ENCODE assay signal across 2 fruit fly cellular contexts in the genomic region with DNA sequence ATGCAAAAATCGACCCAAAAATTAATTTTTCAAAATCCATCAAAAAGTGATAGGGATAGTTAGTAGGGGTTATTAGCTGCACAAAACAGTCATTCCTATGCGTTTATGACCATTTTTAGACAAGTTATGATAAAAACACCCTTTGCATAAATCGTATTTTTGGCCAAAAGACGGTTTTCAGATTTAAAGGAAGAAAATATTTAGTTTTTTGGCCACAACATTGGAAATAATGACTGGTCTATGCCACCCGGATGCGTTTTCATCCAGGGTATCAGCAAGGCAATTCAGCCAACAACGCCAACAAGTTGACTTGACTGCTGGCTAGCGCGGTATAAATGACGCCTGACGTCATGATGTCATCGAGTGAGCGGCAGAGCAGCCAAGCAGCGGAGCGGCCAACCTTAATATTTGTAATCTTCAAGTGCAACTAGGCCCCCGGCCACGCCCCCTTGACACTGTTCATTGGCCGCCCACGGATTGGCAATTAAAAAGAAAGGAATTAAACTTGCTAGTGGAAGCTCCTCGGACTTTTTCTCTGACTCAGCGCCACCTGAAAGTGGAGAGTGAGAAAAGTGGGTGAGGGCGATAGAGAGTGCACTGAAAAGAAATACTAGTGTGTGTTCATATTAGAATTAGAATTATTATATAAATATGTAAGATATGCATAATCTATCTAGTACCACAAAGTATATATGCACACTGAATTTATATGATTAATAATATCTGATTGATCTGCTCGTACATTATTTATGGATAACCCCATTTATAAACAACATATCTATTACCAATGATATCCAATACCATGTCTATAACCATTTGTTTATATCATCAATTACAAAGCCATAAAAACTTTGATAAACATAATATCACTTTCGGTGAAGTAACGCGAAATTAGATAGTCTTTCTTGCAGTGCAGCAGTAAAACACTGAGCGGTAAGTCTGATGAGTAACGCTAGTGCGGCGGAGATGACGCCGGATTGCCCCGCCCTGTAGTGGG.
A peak's percentile ranks its signal among the peaks of the same experiment; 100 is the strongest.
TF ChIP-seq lines count a peak whose summit lies in the region.

No protein-coding gene starts in this region.

TF ChIP-seq in whole organism, embryonic, 481 proteins besides CTCF, POLR2A, EP300 and RAD21 (continued from another document and continues in another):
- no peak for TF ChIP-seq CG4360 (GFP tag; IDR thresholded peaks at IDR 0.05; lab: Robert Waterston, UW)
- TF ChIP-seq ci (GFP tag; IDR thresholded peaks at IDR 0.05; lab: Robert Waterston, UW): no peak
- TF ChIP-seq ab (GFP tag; optimal IDR thresholded peaks at IDR 0.05; lab: Kevin White, UChicago): no peak
- TF ChIP-seq Doc3 (GFP tag; IDR thresholded peaks at IDR 0.05; lab: Robert Waterston, UW; ENCODE audit: partially characterized antibody): no peak
- peak; percentile 70 for TF ChIP-seq CG3847 (GFP tag; IDR thresholded peaks at IDR 0.05; lab: Robert Waterston, UW)
- TF ChIP-seq CG2202 (tag; optimal IDR thresholded peaks at IDR 0.05; lab: Kevin White, UChicago): peak; percentile 25
- TF ChIP-seq sob (GFP tag; IDR thresholded peaks at IDR 0.05; lab: Robert Waterston, UW): peak; percentile 70
- no peak for TF ChIP-seq fd102C (GFP tag; optimal IDR thresholded peaks at IDR 0.05; lab: Kevin White, UChicago)
- TF ChIP-seq gsb-n (tag; optimal IDR thresholded peaks at IDR 0.05; lab: Kevin White, UChicago): peak; percentile 64
- 0 out of 4 replicates have a peak, but pooled peaks have one; percentile 17 for TF ChIP-seq Gug (GFP tag; IDR thresholded peaks at IDR 0.05; lab: Robert Waterston, UW)
- TF ChIP-seq unc-4 (GFP tag; IDR thresholded peaks at IDR 0.05; lab: Robert Waterston, UW; ENCODE audit: partially characterized antibody): no peak
- TF ChIP-seq CG6654 (GFP tag; optimal IDR thresholded peaks at IDR 0.05; lab: Kevin White, UChicago): peak; percentile 57
- TF ChIP-seq usp (GFP tag; optimal IDR thresholded peaks at IDR 0.05; lab: Kevin White, UChicago): no peak
- no peak; the same call in 1 of the 2 replicates for TF ChIP-seq bbx (GFP tag; IDR thresholded peaks at IDR 0.05; lab: Robert Waterston, UW; ENCODE audit: partially characterized antibody)
- TF ChIP-seq CG5245 (GFP tag; optimal IDR thresholded peaks at IDR 0.05; lab: Kevin White, UChicago): peak; percentile 64
- TF ChIP-seq tx (GFP tag; optimal IDR thresholded peaks at IDR 0.05; lab: Kevin White, UChicago): peak; percentile 7
- TF ChIP-seq CG13287 (GFP tag; IDR thresholded peaks at IDR 0.05; lab: Robert Waterston, UW; ENCODE audit: partially characterized antibody): no peak
- TF ChIP-seq bowl (GFP tag; IDR thresholded peaks at IDR 0.05; lab: Robert Waterston, UW): no peak
- TF ChIP-seq CG6765 (GFP tag; optimal IDR thresholded peaks at IDR 0.05; lab: Kevin White, UChicago): peak; percentile 82
- TF ChIP-seq gcm2 (GFP tag; optimal IDR thresholded peaks at IDR 0.05; lab: Kevin White, UChicago): no peak
- TF ChIP-seq Rfx (GFP tag; IDR thresholded peaks at IDR 0.05; lab: Robert Waterston, UW): peak; percentile 71
- no peak for TF ChIP-seq CG11398 (GFP tag; optimal IDR thresholded peaks at IDR 0.05; lab: Kevin White, UChicago)
- no peak for TF ChIP-seq maf-S (GFP tag; optimal IDR thresholded peaks at IDR 0.05; lab: Kevin White, UChicago)
- TF ChIP-seq ems (GFP tag; optimal IDR thresholded peaks at IDR 0.05; lab: Kevin White, UChicago): peak; percentile 16
- no peak for TF ChIP-seq vnd (GFP tag; IDR thresholded peaks at IDR 0.05; lab: Robert Waterston, UW; ENCODE audit: partially characterized antibody)
- TF ChIP-seq CG4617 (GFP tag; optimal IDR thresholded peaks at IDR 0.05; lab: Kevin White, UChicago; ENCODE audit: borderline replicate concordance): peak; percentile 38
- no peak for TF ChIP-seq tna (GFP tag; IDR thresholded peaks at IDR 0.05; lab: Robert Waterston, UW; ENCODE audit: partially characterized antibody)
- TF ChIP-seq CG8089 (GFP tag; optimal IDR thresholded peaks at IDR 0.05; lab: Kevin White, UChicago): no peak
- no peak for TF ChIP-seq tup (GFP tag; optimal IDR thresholded peaks at IDR 0.05; lab: Kevin White, UChicago)
- peak; percentile 78 for TF ChIP-seq CG3407 (GFP tag; optimal IDR thresholded peaks at IDR 0.05; lab: Kevin White, UChicago)
- TF ChIP-seq inv (GFP tag; IDR thresholded peaks at IDR 0.05; lab: Robert Waterston, UW; ENCODE audit: partially characterized antibody): no peak
- peak; percentile 41 for TF ChIP-seq CG13123 (GFP tag; optimal IDR thresholded peaks at IDR 0.05; lab: Kevin White, UChicago)
- no peak for TF ChIP-seq crol (GFP tag; IDR thresholded peaks at IDR 0.05; lab: Robert Waterston, UW)
- no peak for TF ChIP-seq Hey (tag; optimal IDR thresholded peaks at IDR 0.05; lab: Kevin White, UChicago)
- no peak for TF ChIP-seq bigmax (GFP tag; optimal IDR thresholded peaks at IDR 0.05; lab: Kevin White, UChicago)
- peak; percentile 58 for TF ChIP-seq CG12299 (tag; optimal IDR thresholded peaks at IDR 0.05; lab: Kevin White, UChicago)
- peak; percentile 18 for TF ChIP-seq Spps (tag; optimal IDR thresholded peaks at IDR 0.05; lab: Kevin White, UChicago)
- peak; percentile 62 for TF ChIP-seq Taf1 (GFP tag; IDR thresholded peaks at IDR 0.05; lab: Robert Waterston, UW)
- no peak for TF ChIP-seq CG1603 (tag; optimal IDR thresholded peaks at IDR 0.05; lab: Kevin White, UChicago)
- TF ChIP-seq Hr78 (GFP tag; optimal IDR thresholded peaks at IDR 0.05; lab: Kevin White, UChicago): peak in 1 of 2 experiments; percentile 81
- TF ChIP-seq CG15514 (GFP tag; optimal IDR thresholded peaks at IDR 0.05; lab: Kevin White, UChicago): peak; percentile 76
- no peak for TF ChIP-seq pzg (GFP tag; optimal IDR thresholded peaks at IDR 0.05; lab: Kevin White, UChicago)
- peak; percentile 80 for TF ChIP-seq Ptx1 (GFP tag; IDR thresholded peaks at IDR 0.05; lab: Robert Waterston, UW)
- TF ChIP-seq tin (GFP tag; optimal IDR thresholded peaks at IDR 0.05; lab: Kevin White, UChicago): peak; percentile 72
- no peak for TF ChIP-seq prd (optimal IDR thresholded peaks at IDR 0.05; lab: Kevin White, UChicago)
- peak; percentile 64; the same call in 2 of the 3 replicates for TF ChIP-seq prd (GFP tag; IDR thresholded peaks at IDR 0.05; lab: Robert Waterston, UW)
- TF ChIP-seq CG12236 (GFP tag; optimal IDR thresholded peaks at IDR 0.05; lab: Kevin White, UChicago): no peak
- peak; percentile 91 for TF ChIP-seq CG3281 (GFP tag; optimal IDR thresholded peaks at IDR 0.05; lab: Kevin White, UChicago)
- TF ChIP-seq eve (GFP tag; optimal IDR thresholded peaks at IDR 0.05; lab: Kevin White, UChicago): no peak
- no peak for TF ChIP-seq MTF-1 (GFP tag; optimal IDR thresholded peaks at IDR 0.05; lab: Kevin White, UChicago; ENCODE audit: borderline replicate concordance)
- TF ChIP-seq chif (GFP tag; optimal IDR thresholded peaks at IDR 0.05; lab: Kevin White, UChicago): peak; percentile 39 to 40
- no peak for TF ChIP-seq knrl (GFP tag; IDR thresholded peaks at IDR 0.05; lab: Robert Waterston, UW; ENCODE audit: partially characterized antibody)
- peak; percentile 66 for TF ChIP-seq CG10654 (GFP tag; optimal IDR thresholded peaks at IDR 0.05; lab: Kevin White, UChicago)
- TF ChIP-seq CG4707 (GFP tag; optimal IDR thresholded peaks at IDR 0.05; lab: Kevin White, UChicago): peak; percentile 56
- peak; percentile 31 for TF ChIP-seq CG7786 (GFP tag; optimal IDR thresholded peaks at IDR 0.05; lab: Kevin White, UChicago)
- TF ChIP-seq dysf (GFP tag; IDR thresholded peaks at IDR 0.05; lab: Robert Waterston, UW): peak; percentile 85
- 0 out of 3 replicates have a peak, but pooled peaks have one; percentile 29 for TF ChIP-seq CG11560 (tag; IDR thresholded peaks at IDR 0.05; lab: Robert Waterston, UW)
- no peak for TF ChIP-seq peb (GFP tag; IDR thresholded peaks at IDR 0.05; lab: Robert Waterston, UW)

TF ChIP-seq in whole organism, prepupa, 60 proteins besides CTCF, POLR2A, EP300 and RAD21 (continued from another document):
- TF ChIP-seq CG31627 (GFP tag; optimal IDR thresholded peaks at IDR 0.05; lab: Kevin White, UChicago): peak; percentile 58
- TF ChIP-seq Gug (GFP tag; IDR thresholded peaks at IDR 0.05; lab: Robert Waterston, UW): peak; percentile 75
- TF ChIP-seq achi (GFP tag; optimal IDR thresholded peaks at IDR 0.05; lab: Kevin White, UChicago): peak; percentile 86
- TF ChIP-seq fkh (GFP tag; optimal IDR thresholded peaks at IDR 0.05; lab: Kevin White, UChicago): no peak
- TF ChIP-seq CG32006 (GFP tag; optimal IDR thresholded peaks at IDR 0.05; lab: Kevin White, UChicago): peak; percentile 95
- peak; percentile 92 for TF ChIP-seq Eip78C (GFP tag; lab: Kevin White, UChicago)
- peak; percentile 81 for TF ChIP-seq CG6792 (GFP tag; optimal IDR thresholded peaks at IDR 0.05; lab: Kevin White, UChicago)
- peak; percentile 10 for TF ChIP-seq Eip93F (GFP tag; optimal IDR thresholded peaks at IDR 0.05; lab: Kevin White, UChicago)
- peak; percentile 86 for TF ChIP-seq Hr4 (GFP tag; optimal IDR thresholded peaks at IDR 0.05; lab: Kevin White, UChicago)
- TF ChIP-seq CG4318 (GFP tag; optimal IDR thresholded peaks at IDR 0.05; lab: Kevin White, UChicago): peak; percentile 85
- TF ChIP-seq cyc (GFP tag; optimal IDR thresholded peaks at IDR 0.05; lab: Kevin White, UChicago): peak; percentile 63
- TF ChIP-seq CG34406 (GFP tag; optimal IDR thresholded peaks at IDR 0.05; lab: Kevin White, UChicago): peak; percentile 88
- TF ChIP-seq CG8319 (GFP tag; optimal IDR thresholded peaks at IDR 0.05; lab: Kevin White, UChicago): peak; percentile 57
- TF ChIP-seq ss (GFP tag; optimal IDR thresholded peaks at IDR 0.05; lab: Kevin White, UChicago): peak; percentile 71 to 88
- TF ChIP-seq CG6276 (GFP tag; optimal IDR thresholded peaks at IDR 0.05; lab: Kevin White, UChicago): peak; percentile 87
